Fruit fly (Drosophila melanogaster) whole organism, wandering third instar larva: Measurements from ENCODE around the gene Nse4.

ENCODE experiments used
- Abd-B ChIP-seq: fragments of >200 bp; optimal IDR thresholded peaks from 2 replicates; lab custom pipeline; 2017; ENCODE audit warnings: missing biosample characterization, missing genetic modification characterization
- CG32264 ChIP-seq: fragments of 200-800 bp; sonication (Bioruptor generic); optimal IDR thresholded peaks from 2 replicates; lab custom pipeline; 2016; ENCODE audit warnings: missing biosample characterization, missing genetic modification characterization
- CG9705 ChIP-seq: fragments of 200-800 bp; sonication (Bioruptor generic); optimal IDR thresholded peaks from 2 replicates; lab custom pipeline; 2018; ENCODE audit warnings: missing biosample characterization, mild to moderate bottlenecking, missing genetic modification characterization
- CrebA ChIP-seq: fragments of 200-800 bp; sonication (Bioruptor generic); optimal IDR thresholded peaks from 2 replicates; lab custom pipeline; 2016; ENCODE audit warnings: missing biosample characterization, mild to moderate bottlenecking, missing genetic modification characterization, borderline replicate concordance
- Dfd ChIP-seq: fragments of >200 bp; optimal IDR thresholded peaks from 2 replicates; lab custom pipeline; 2017; ENCODE audit warnings: missing biosample characterization, missing genetic modification characterization
- Dif ChIP-seq: fragments of 200-275, 200-300 bp; sonication (Bioruptor generic); optimal IDR thresholded peaks from 2 replicates; lab custom pipeline; 2018; ENCODE audit warnings: missing biosample characterization, missing genetic modification characterization; ENCODE audit not compliant: partially characterized antibody
- GATAd ChIP-seq: sonication (Bioruptor generic); optimal IDR thresholded peaks from 2 replicates; lab custom pipeline; 2016; ENCODE audit warnings: missing biosample characterization, missing genetic modification characterization
- HLH106 ChIP-seq: fragments of 200-800 bp; optimal IDR thresholded peaks from 3 replicates; lab custom pipeline; 2019; ENCODE audit warnings: missing biosample characterization, mild to moderate bottlenecking, missing genetic modification characterization, moderate library complexity
- Hnf4 ChIP-seq: fragments of 200-800 bp; sonication (Bioruptor generic); optimal IDR thresholded peaks from 2 replicates; lab custom pipeline; 2016; ENCODE audit warnings: missing biosample characterization, mild to moderate bottlenecking, missing genetic modification characterization
- Hr78 ChIP-seq: fragments of >200 bp; optimal IDR thresholded peaks from 2 replicates; lab custom pipeline; 2017; ENCODE audit warnings: missing biosample characterization, missing genetic modification characterization
- Hr83 ChIP-seq: fragments of 200-300 bp; sonication (Bioruptor generic); optimal IDR thresholded peaks from 2 replicates; lab custom pipeline; 2016; ENCODE audit warnings: missing biosample characterization, mild to moderate bottlenecking, missing genetic modification characterization, moderate library complexity; ENCODE audit not compliant: poor library complexity, severe bottlenecking
- Mio ChIP-seq: sonication (Bioruptor generic); optimal IDR thresholded peaks from 2 replicates; lab custom pipeline; 2016; ENCODE audit warnings: missing biosample characterization, missing genetic modification characterization
- Sp1 ChIP-seq: fragments of 200-800 bp; sonication (Bioruptor generic); optimal IDR thresholded peaks from 3 replicates; lab custom pipeline; 2019; ENCODE audit warnings: missing biosample characterization, mild to moderate bottlenecking, missing genetic modification characterization, moderate library complexity
- Vsx2 ChIP-seq: fragments of 200-300, 225-300 bp; sonication (Bioruptor generic); optimal IDR thresholded peaks from 2 replicates; lab custom pipeline; 2018; ENCODE audit warnings: missing biosample characterization, missing genetic modification characterization; ENCODE audit not compliant: partially characterized antibody
- br ChIP-seq: fragments of 200-800 bp; sonication (Bioruptor generic); optimal IDR thresholded peaks from 2 replicates; lab custom pipeline; 2016; ENCODE audit warnings: missing biosample characterization, missing genetic modification characterization
- dmrt93B ChIP-seq: fragments of 200-800 bp; sonication (Bioruptor generic); optimal IDR thresholded peaks from 2 replicates; lab custom pipeline; 2018; ENCODE audit warnings: missing biosample characterization, mild to moderate bottlenecking, missing genetic modification characterization
- dsf ChIP-seq: sonication (Bioruptor generic); optimal IDR thresholded peaks from 2 replicates; lab custom pipeline; 2016; ENCODE audit warnings: missing biosample characterization, missing genetic modification characterization, borderline replicate concordance
- ey ChIP-seq: fragments of 200-800 bp; sonication (Bioruptor generic); optimal IDR thresholded peaks from 2 replicates; lab custom pipeline; 2016; ENCODE audit warnings: missing biosample characterization, missing genetic modification characterization
- foxo ChIP-seq, 2 experiments: fragments of 200-800 bp; sonication (Bioruptor generic); optimal IDR thresholded peaks; 2 replicates in 1 of 2; 3 replicates in 1 of 2; lab custom pipeline; 2016 to 2017; ENCODE audit warnings: missing biosample characterization in 2 of 2, missing genetic modification characterization in 2 of 2
- fru ChIP-seq: fragments of 200-800 bp; sonication (Bioruptor generic); optimal IDR thresholded peaks from 3 replicates; lab custom pipeline; 2016; ENCODE audit warnings: missing biosample characterization, mild to moderate bottlenecking, missing genetic modification characterization
- h ChIP-seq: fragments of 200-800 bp; sonication (Bioruptor generic); optimal IDR thresholded peaks from 3 replicates; lab custom pipeline; 2016; ENCODE audit warnings: missing biosample characterization, mild to moderate bottlenecking, missing genetic modification characterization
- jim ChIP-seq: fragments of 175-275, 200-325 bp; sonication (Bioruptor generic); optimal IDR thresholded peaks from 2 replicates; lab custom pipeline; 2016; ENCODE audit warnings: missing biosample characterization, mild to moderate bottlenecking, missing genetic modification characterization
- pan ChIP-seq: fragments of >200 bp; optimal IDR thresholded peaks from 2 replicates; lab custom pipeline; 2017
- psq ChIP-seq: fragments of 200-800 bp; sonication (Bioruptor generic); optimal IDR thresholded peaks from 3 replicates; lab custom pipeline; 2017; ENCODE audit warnings: missing biosample characterization, mild to moderate bottlenecking, missing genetic modification characterization, moderate library complexity
- rgr ChIP-seq: fragments of 200-800 bp; sonication (Bioruptor generic); optimal IDR thresholded peaks from 3 replicates; lab custom pipeline; 2016; ENCODE audit warnings: missing biosample characterization, mild to moderate bottlenecking, missing genetic modification characterization
- sage ChIP-seq: fragments of 200-800 bp; sonication (Bioruptor generic); optimal IDR thresholded peaks from 2 replicates; lab custom pipeline; 2016; ENCODE audit warnings: missing biosample characterization, mild to moderate bottlenecking, missing genetic modification characterization
- sv ChIP-seq: fragments of 200-800 bp; sonication (Bioruptor generic); optimal IDR thresholded peaks from 3 replicates; lab custom pipeline; 2016; ENCODE audit warnings: missing biosample characterization, missing genetic modification characterization
- tai ChIP-seq: sonication (Bioruptor generic); optimal IDR thresholded peaks from 2 replicates; lab custom pipeline; 2016; ENCODE audit warnings: missing biosample characterization, missing genetic modification characterization
- usp ChIP-seq: fragments of >200 bp; optimal IDR thresholded peaks from 2 replicates; lab custom pipeline; 2017; ENCODE audit warnings: missing biosample characterization, missing genetic modification characterization
- woc ChIP-seq: sonication (Bioruptor generic); optimal IDR thresholded peaks from 2 replicates; lab custom pipeline; 2016; ENCODE audit warnings: missing biosample characterization, mild to moderate bottlenecking, missing genetic modification characterization

Gene Nse4

DNA sequence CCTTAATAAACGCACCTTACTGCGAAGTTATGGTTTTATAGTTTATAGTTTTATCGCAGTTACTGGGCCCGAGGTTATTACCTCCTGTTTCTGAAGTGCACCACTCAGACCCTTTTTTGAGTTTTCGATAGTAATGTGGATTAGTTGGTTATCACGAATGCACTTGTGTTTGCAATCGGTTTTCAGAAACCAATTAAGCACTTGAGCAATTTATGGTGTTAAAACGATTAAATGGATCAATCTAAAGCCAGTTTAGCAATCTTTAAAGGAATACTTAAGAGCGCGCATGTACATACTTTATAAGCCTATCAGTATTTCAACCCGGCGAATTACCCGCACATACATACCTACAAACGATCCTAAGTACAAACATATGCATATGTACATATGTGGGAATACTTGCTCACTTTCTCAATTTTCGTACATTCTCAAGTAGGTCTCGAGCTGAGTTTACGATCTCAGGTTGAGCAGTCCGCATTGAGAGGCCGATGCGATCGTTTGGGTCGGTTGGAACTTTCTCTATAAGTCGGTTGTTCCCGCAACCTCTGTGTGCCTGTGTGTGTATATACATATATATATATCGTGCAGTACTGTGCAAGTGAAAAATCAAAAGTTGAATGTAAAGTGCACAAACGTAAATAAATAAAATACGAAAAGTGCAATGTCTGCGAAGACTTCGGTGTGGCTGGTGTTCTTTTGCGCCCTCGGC, 18.1 kb downstream of the Nse4 start, which contains the start of the genes LManI and LManII:
Gene LManI, minus strand, starts transcription at position 51 of the 709 bp plus-strand sequence.
Gene LManII, plus strand, starts transcription at position 468 of the 709 bp plus-strand sequence.
- TF ChIP-seq Dif (GFP tag; lab: Kevin White, UChicago) (peak; percentile 60), sage (GFP tag; lab: Kevin White, UChicago) (no peak)

DNA sequence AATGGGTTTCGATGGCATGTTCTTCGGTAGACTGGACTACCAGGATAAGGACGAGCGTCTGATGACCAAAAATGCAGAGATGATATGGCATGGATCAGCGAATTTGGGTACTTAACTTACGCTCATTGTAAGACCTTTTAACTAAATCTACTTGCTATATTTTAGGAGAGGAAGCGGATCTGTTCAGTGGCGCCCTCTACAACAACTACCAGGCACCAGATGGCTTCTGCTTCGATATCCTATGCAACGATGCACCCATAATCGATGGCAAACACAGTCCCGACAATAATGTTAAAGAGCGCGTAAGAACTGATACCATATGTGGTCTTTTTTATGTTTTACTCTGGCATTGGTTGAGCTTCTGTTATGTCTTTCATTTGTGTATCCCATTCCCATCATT, 19.7 kb downstream of the Nse4 start:
- TF ChIP-seq br (GFP tag; lab: Kevin White, UChicago) (no peak), GATAd (GFP tag; lab: Kevin White, UChicago) (no peak), Sp1 (no peak), Abd-B (GFP tag; lab: Kevin White, UChicago) (no peak), CG32264 (GFP tag; lab: Kevin White, UChicago) (no peak), Dfd (no peak), HLH106 (tag; lab: Kevin White, UChicago) (no peak), jim (no peak)

DNA sequence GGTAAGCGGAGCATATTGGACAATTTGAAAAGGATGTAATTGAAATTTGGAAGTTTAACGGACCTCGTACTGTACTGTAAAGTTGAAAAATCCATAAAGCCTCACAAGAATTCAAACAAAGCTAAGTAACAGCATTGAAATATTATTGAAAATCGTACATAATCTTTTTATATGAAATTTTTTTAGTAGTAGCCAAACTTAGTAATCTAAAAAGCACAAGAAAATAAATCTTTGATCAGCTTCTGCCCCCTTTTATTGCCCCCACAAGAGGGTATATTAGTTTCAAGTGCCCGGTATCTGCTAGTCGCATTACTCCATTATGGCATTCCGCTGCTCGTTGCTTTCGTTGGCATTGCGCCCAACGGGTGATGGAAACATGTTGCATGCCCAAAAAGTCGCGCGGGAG, 27.6 kb downstream of the Nse4 start:
- TF ChIP-seq Sp1 (no peak), sv (GFP tag; lab: Kevin White, UChicago) (peak; percentile 2), dmrt93B (no peak)

DNA sequence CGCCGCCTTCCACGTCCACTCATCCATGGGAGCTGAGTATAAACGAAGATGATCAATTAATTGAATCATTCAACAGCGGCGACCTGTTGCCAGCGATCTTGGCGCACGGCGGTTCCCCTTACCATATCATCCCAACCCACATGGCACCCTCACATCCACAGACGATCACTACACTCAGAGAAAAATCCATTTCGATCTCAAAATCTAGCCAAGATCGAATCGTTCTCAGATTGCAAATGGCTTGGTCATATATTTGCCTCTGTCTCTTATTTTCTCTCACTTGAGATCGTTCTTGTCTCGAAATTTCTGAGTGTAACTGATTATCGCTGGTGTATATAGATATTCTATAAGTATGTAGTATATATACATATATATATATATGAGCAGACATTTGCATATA, 29.1 kb downstream of the Nse4 start:
- TF ChIP-seq foxo (GFP tag; optimal IDR thresholded peaks at IDR 0.05; lab: Kevin White, UChicago) (peak in 1 of 2 experiments; percentile 45), fru (GFP tag; lab: Kevin White, UChicago) (peak; percentile 2), CG9705 (no peak), h (GFP tag; lab: Kevin White, UChicago) (peak; percentile 55), pan (lab: Kevin White, UChicago) (no peak), CG32264 (GFP tag; lab: Kevin White, UChicago) (no peak), dmrt93B (peak; percentile 24), sage (GFP tag; lab: Kevin White, UChicago) (no peak), ey (no peak), jim (no peak), psq (no peak), HLH106 (tag; lab: Kevin White, UChicago) (peak; percentile 54), rgr (GFP tag; lab: Kevin White, UChicago) (peak; percentile 36), sv (GFP tag; lab: Kevin White, UChicago) (peak; percentile 22), Vsx2 (no peak), dsf (no peak)
- TF ChIP-seq, all 38 proteins: peak for 7

DNA sequence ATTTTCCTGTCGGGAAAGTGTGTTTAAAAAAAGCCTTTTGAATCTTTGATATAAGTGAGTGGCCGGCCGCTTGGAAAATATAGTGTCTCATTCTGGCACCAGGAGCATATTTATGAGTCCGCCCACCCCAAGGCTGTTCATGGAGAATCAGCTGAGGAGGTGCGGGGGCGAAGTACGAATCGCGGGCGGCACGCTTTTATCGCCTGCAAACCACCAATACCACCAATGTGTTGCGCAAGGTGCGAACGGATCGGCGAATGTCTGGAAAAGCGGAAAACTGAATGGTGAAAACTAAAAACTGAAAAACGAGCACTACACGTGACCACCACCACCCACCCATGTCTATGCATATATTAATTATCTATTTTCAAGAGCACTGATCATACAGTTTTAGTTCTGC, 29.7 kb downstream of the Nse4 start:
- TF ChIP-seq sv (GFP tag; lab: Kevin White, UChicago) = no peak
- TF ChIP-seq usp (GFP tag; lab: Kevin White, UChicago) = no peak
- no peak for TF ChIP-seq Hr83
- TF ChIP-seq fru (GFP tag; lab: Kevin White, UChicago) = no peak
- no peak for TF ChIP-seq rgr (GFP tag; lab: Kevin White, UChicago)
- TF ChIP-seq tai (GFP tag; lab: Kevin White, UChicago) = no peak
- TF ChIP-seq CG32264 (GFP tag; lab: Kevin White, UChicago) = no peak
- no peak for TF ChIP-seq Hnf4 (GFP tag; lab: Kevin White, UChicago)
- no peak for TF ChIP-seq Mio (GFP tag; lab: Kevin White, UChicago)
- no peak for TF ChIP-seq dmrt93B
- no peak for TF ChIP-seq Dif (GFP tag; lab: Kevin White, UChicago)
- no peak for TF ChIP-seq Abd-B (GFP tag; lab: Kevin White, UChicago)
- no peak for TF ChIP-seq Hr78
- no peak for TF ChIP-seq woc (GFP tag; lab: Kevin White, UChicago)
- TF ChIP-seq CrebA (GFP tag; lab: Kevin White, UChicago) = no peak
- no peak for TF ChIP-seq pan (lab: Kevin White, UChicago)
- TF ChIP-seq Sp1 = no peak
- TF ChIP-seq psq = no peak
